Fruit fly (Drosophila melanogaster) whole organism, embryonic: ENCODE measurements around the gene CG13876.

Source experiments
- Abd-B ChIP-seq: fragments of 200-800 bp; sonication (Bioruptor generic); optimal IDR thresholded peaks from 2 replicates; lab custom pipeline; 2018; ENCODE audit warnings: missing biosample characterization, mild to moderate bottlenecking, missing genetic modification characterization, moderate library complexity
- B-H2 ChIP-seq: fragments of 200-800 bp; sonication (Bioruptor generic); optimal IDR thresholded peaks from 2 replicates; lab custom pipeline; 2018; ENCODE audit warnings: missing biosample characterization, mild to moderate bottlenecking, missing genetic modification characterization
- Bdp1 ChIP-seq: fragments of 200-800 bp; sonication (Bioruptor generic); optimal IDR thresholded peaks from 3 replicates; lab custom pipeline; 2016; ENCODE audit warnings: missing biosample characterization, missing genetic modification characterization
- CG10543 ChIP-seq: fragments of 200-800 bp; sonication (Bioruptor generic); optimal IDR thresholded peaks from 3 replicates; lab custom pipeline; 2017; ENCODE audit warnings: missing biosample characterization, mild to moderate bottlenecking, missing genetic modification characterization, moderate library complexity
- CG10979 ChIP-seq: fragments of 200-800 bp; sonication (Bioruptor generic); optimal IDR thresholded peaks from 2 replicates; lab custom pipeline; 2018; ENCODE audit warnings: missing biosample characterization, mild to moderate bottlenecking, missing genetic modification characterization, moderate library complexity
- CG11093 ChIP-seq: fragments of 200-800 bp; sonication (Bioruptor generic); IDR thresholded peaks from 3 replicates; pipeline ENCODE4 v1.3.6; 2022; ENCODE audit warnings: missing biosample characterization, missing genetic modification characterization
- CG13894 ChIP-seq: fragments of 200-800 bp; sonication (Bioruptor generic); optimal IDR thresholded peaks from 3 replicates; lab custom pipeline; 2018; ENCODE audit warnings: missing biosample characterization, mild to moderate bottlenecking, missing genetic modification characterization, moderate library complexity
- CG14441 ChIP-seq: fragments of 200-800 bp; sonication (Bioruptor generic); IDR thresholded peaks from 2 replicates; pipeline ENCODE4 v1.3.6; 2022; ENCODE audit warnings: missing biosample characterization, missing genetic modification characterization
- CG1529 ChIP-seq: fragments of 200-800 bp; sonication (Bioruptor generic); optimal IDR thresholded peaks from 3 replicates; lab custom pipeline; 2018; ENCODE audit warnings: missing biosample characterization, missing genetic modification characterization
- CG1602 ChIP-seq: fragments of 200-800 bp; sonication (Bioruptor generic); optimal IDR thresholded peaks from 3 replicates; lab custom pipeline; 2016; ENCODE audit warnings: missing biosample characterization, missing genetic modification characterization
- CG16813 ChIP-seq: fragments of 200-800 bp; sonication (Bioruptor generic); IDR thresholded peaks from 3 replicates; pipeline ENCODE4 v1.3.6; 2022; ENCODE audit warnings: missing biosample characterization, missing genetic modification characterization; ENCODE audit not compliant: partially characterized antibody
- CG17385 ChIP-seq: fragments of 200-800 bp; sonication (Bioruptor generic); optimal IDR thresholded peaks from 3 replicates; lab custom pipeline; 2018; ENCODE audit warnings: missing biosample characterization, mild to moderate bottlenecking, missing genetic modification characterization
- CG1792 ChIP-seq: fragments of 200-800 bp; sonication (Bioruptor generic); optimal IDR thresholded peaks from 2 replicates; lab custom pipeline; 2016; ENCODE audit warnings: missing biosample characterization, missing genetic modification characterization
- CG18619 ChIP-seq: fragments of 200-800 bp; sonication (Bioruptor generic); optimal IDR thresholded peaks from 3 replicates; lab custom pipeline; 2017; ENCODE audit warnings: missing biosample characterization, mild to moderate bottlenecking, missing genetic modification characterization
- CG2116 ChIP-seq: fragments of 200-800 bp; sonication (Bioruptor generic); optimal IDR thresholded peaks from 3 replicates; lab custom pipeline; 2018; ENCODE audit warnings: missing biosample characterization, mild to moderate bottlenecking, missing genetic modification characterization
- CG2889 ChIP-seq: fragments of 200-800 bp; sonication (Bioruptor generic); IDR thresholded peaks from 3 replicates; pipeline ENCODE4 v1.3.6; 2022; ENCODE audit warnings: missing biosample characterization, missing genetic modification characterization
- CG30431 ChIP-seq: fragments of 200-800 bp; sonication (Bioruptor generic); optimal IDR thresholded peaks from 2 replicates; lab custom pipeline; 2017; ENCODE audit warnings: missing biosample characterization, missing genetic modification characterization
- CG31365 ChIP-seq: fragments of 200-800 bp; sonication (Bioruptor generic); optimal IDR thresholded peaks from 2 replicates; lab custom pipeline; 2018; ENCODE audit warnings: missing biosample characterization, mild to moderate bottlenecking, missing genetic modification characterization
- CG31388 ChIP-seq: fragments of 200-800 bp; sonication (Bioruptor generic); optimal IDR thresholded peaks from 2 replicates; lab custom pipeline; 2016; ENCODE audit warnings: missing biosample characterization, missing genetic modification characterization
- CG3847 ChIP-seq: fragments of 200-800 bp; sonication (Bioruptor generic); IDR thresholded peaks from 2 replicates; pipeline ENCODE4 v1.3.6; 2022; ENCODE audit warnings: missing biosample characterization, missing genetic modification characterization
- CG7357 ChIP-seq: fragments of 200-800 bp; sonication (Bioruptor generic); IDR thresholded peaks from 3 replicates; pipeline ENCODE4 v1.3.6; 2022; ENCODE audit warnings: missing biosample characterization, missing genetic modification characterization
- CG8765 ChIP-seq: fragments of 200-800 bp; sonication (Bioruptor generic); IDR thresholded peaks from 2 replicates; pipeline ENCODE4 v1.3.6; 2022; ENCODE audit warnings: missing biosample characterization, missing genetic modification characterization
- CG8944 ChIP-seq: fragments of 200-800 bp; sonication (Bioruptor generic); optimal IDR thresholded peaks from 3 replicates; lab custom pipeline; 2016; ENCODE audit warnings: missing biosample characterization, missing genetic modification characterization
- CG9215 ChIP-seq: fragments of 200-800 bp; sonication (Bioruptor generic); IDR thresholded peaks from 2 replicates; pipeline ENCODE4 v1.3.6; 2022; ENCODE audit warnings: missing biosample characterization, missing genetic modification characterization
- CG9609 ChIP-seq: fragments of 200-800 bp; sonication (Bioruptor generic); optimal IDR thresholded peaks from 3 replicates; lab custom pipeline; 2016; ENCODE audit warnings: missing biosample characterization, missing genetic modification characterization
- CG9932 ChIP-seq: fragments of 200-800 bp; sonication (Bioruptor generic); IDR thresholded peaks from 2 replicates; pipeline ENCODE4 v1.3.6; 2022; ENCODE audit warnings: missing biosample characterization, missing genetic modification characterization
- Doc3 ChIP-seq: fragments of 200-800 bp; sonication (Bioruptor generic); IDR thresholded peaks from 3 replicates; pipeline ENCODE4 v1.3.6; 2022; ENCODE audit warnings: missing biosample characterization, missing genetic modification characterization; ENCODE audit not compliant: partially characterized antibody
- ERR ChIP-seq: fragments of 200-800 bp; sonication (Bioruptor generic); optimal IDR thresholded peaks from 2 replicates; lab custom pipeline; 2016; ENCODE audit warnings: missing biosample characterization, missing genetic modification characterization
- H15 ChIP-seq: fragments of 200-800 bp; sonication (Bioruptor generic); IDR thresholded peaks from 3 replicates; pipeline ENCODE4 v1.3.6; 2022; ENCODE audit warnings: missing biosample characterization, missing genetic modification characterization
- HLHmδ ChIP-seq: fragments of 200-800 bp; sonication (Bioruptor generic); optimal IDR thresholded peaks from 2 replicates; lab custom pipeline; 2018; ENCODE audit warnings: missing biosample characterization, mild to moderate bottlenecking, missing genetic modification characterization, moderate library complexity
- HmgZ ChIP-seq: fragments of 200-800 bp; sonication (Bioruptor generic); optimal IDR thresholded peaks from 2 replicates; lab custom pipeline; 2018; ENCODE audit warnings: missing biosample characterization, mild to moderate bottlenecking, missing genetic modification characterization
- Hmr ChIP-seq: fragments of 200-800 bp; sonication (Bioruptor generic); optimal IDR thresholded peaks from 3 replicates; lab custom pipeline; 2017; ENCODE audit warnings: mild to moderate bottlenecking, missing biosample characterization, missing genetic modification reagents, missing genetic modification characterization
- NC2α ChIP-seq: fragments of 200-800 bp; sonication (Bioruptor generic); optimal IDR thresholded peaks from 2 replicates; lab custom pipeline; 2016; ENCODE audit warnings: missing biosample characterization, missing genetic modification characterization
- NC2β ChIP-seq: fragments of 200-800 bp; sonication (Bioruptor generic); optimal IDR thresholded peaks from 2 replicates; lab custom pipeline; 2016; ENCODE audit warnings: missing biosample characterization, missing genetic modification characterization
- Opbp ChIP-seq: fragments of 200-800 bp; sonication (Bioruptor generic); IDR thresholded peaks from 3 replicates; pipeline ENCODE4 v1.3.6; 2022; ENCODE audit warnings: missing biosample characterization, missing genetic modification characterization; ENCODE audit not compliant: partially characterized antibody
- Sry-β ChIP-seq: fragments of 200-800 bp; sonication (Bioruptor generic); optimal IDR thresholded peaks from 2 replicates; lab custom pipeline; 2018; ENCODE audit warnings: missing biosample characterization, mild to moderate bottlenecking, missing genetic modification characterization, moderate library complexity
- crc ChIP-seq: fragments of 200-800 bp; sonication (Bioruptor generic); optimal IDR thresholded peaks from 2 replicates; lab custom pipeline; 2016; ENCODE audit warnings: missing biosample characterization, missing genetic modification characterization
- dan ChIP-seq: fragments of 200-800 bp; sonication (Bioruptor generic); IDR thresholded peaks from 2 replicates; pipeline ENCODE4 v1.3.6; 2022; ENCODE audit warnings: missing biosample characterization, missing genetic modification characterization
- eve ChIP-seq, 2 experiments: fragments of >200 bp; optimal IDR thresholded peaks; 2 replicates each; lab custom pipeline; 2017; ENCODE audit warnings: missing biosample characterization in 2 of 2, missing genetic modification characterization in 2 of 2
- fd64A ChIP-seq: fragments of 200-800 bp; sonication (Bioruptor generic); optimal IDR thresholded peaks from 3 replicates; lab custom pipeline; 2018; ENCODE audit warnings: missing biosample characterization, mild to moderate bottlenecking, missing genetic modification characterization
- gfzf ChIP-seq: fragments of 200-800 bp; sonication (Bioruptor generic); optimal IDR thresholded peaks from 2 replicates; lab custom pipeline; 2016; ENCODE audit warnings: missing biosample characterization, mild to moderate bottlenecking, missing genetic modification characterization, moderate library complexity
- jing ChIP-seq: fragments of 200-800 bp; sonication (Bioruptor generic); optimal IDR thresholded peaks from 2 replicates; lab custom pipeline; 2018; ENCODE audit warnings: missing biosample characterization, mild to moderate bottlenecking, missing genetic modification characterization
- maf-S ChIP-seq: fragments of 200-800 bp; sonication (Bioruptor generic); optimal IDR thresholded peaks from 2 replicates; lab custom pipeline; 2016; ENCODE audit warnings: missing biosample characterization, missing genetic modification characterization
- nau ChIP-seq: fragments of 200-800 bp; sonication (Bioruptor generic); optimal IDR thresholded peaks from 3 replicates; lab custom pipeline; 2017; ENCODE audit warnings: missing biosample characterization, mild to moderate bottlenecking, missing genetic modification characterization, missing genetic modification reagents
- row ChIP-seq: fragments of 200-800 bp; sonication (Bioruptor generic); IDR thresholded peaks from 3 replicates; pipeline ENCODE4 v1.3.6; 2022; ENCODE audit warnings: missing biosample characterization, missing genetic modification characterization
- salm ChIP-seq: fragments of 200-800 bp; sonication (Bioruptor generic); optimal IDR thresholded peaks from 2 replicates; lab custom pipeline; 2018; ENCODE audit warnings: missing biosample characterization, mild to moderate bottlenecking, missing genetic modification characterization
- sim ChIP-seq: fragments of 200-800 bp; sonication (Bioruptor generic); IDR thresholded peaks from 2 replicates; pipeline ENCODE4 v1.3.6; 2022; ENCODE audit warnings: missing biosample characterization, missing genetic modification characterization
- stc ChIP-seq: fragments of 200-800 bp; sonication (Bioruptor generic); IDR thresholded peaks from 2 replicates; pipeline ENCODE4 v1.3.6; 2022; ENCODE audit warnings: missing biosample characterization, missing genetic modification characterization
- tgo ChIP-seq: fragments of 200-800 bp; sonication (Bioruptor generic); IDR thresholded peaks from 3 replicates; pipeline ENCODE4 v1.3.6; 2022; ENCODE audit warnings: missing biosample characterization, missing genetic modification characterization
- tin ChIP-seq: fragments of 200-800 bp; sonication (Bioruptor generic); optimal IDR thresholded peaks from 3 replicates; lab custom pipeline; 2016; ENCODE audit warnings: missing biosample characterization, missing genetic modification characterization
- zf30C ChIP-seq: fragments of 200-800 bp; sonication (Bioruptor generic); optimal IDR thresholded peaks from 3 replicates; lab custom pipeline; 2018; ENCODE audit warnings: missing biosample characterization, mild to moderate bottlenecking, missing genetic modification characterization

CG13876 gene

dm6 chr3L:205723-206284, at the start of gene CG13876, which contains the start of gene Gk1 (continued):
- TF ChIP-seq CG16813 (GFP tag; lab: Robert Waterston, UW) (no peak), CG8944 (GFP tag; lab: Kevin White, UChicago) (peak; percentile 17), CG1529 (GFP tag; lab: Kevin White, UChicago) (no peak), Hmr (GFP tag; lab: Kevin White, UChicago) (peak; percentile 98), HmgZ (tag; lab: Kevin White, UChicago) (peak; percentile 98), CG9932 (GFP tag; lab: Robert Waterston, UW) (peak; percentile 91), crc (GFP tag; lab: Kevin White, UChicago) (no peak), jing (GFP tag; lab: Kevin White, UChicago) (no peak), ERR (GFP tag; lab: Kevin White, UChicago) (no peak), CG18619 (peak; percentile 94), CG2116 (peak; percentile 75), CG7357 (GFP tag; lab: Robert Waterston, UW) (peak; percentile 76), gfzf (GFP tag; lab: Kevin White, UChicago) (no peak), CG1602 (GFP tag; lab: Kevin White, UChicago) (peak; percentile 91), Sry-β (peak; percentile 30), Doc3 (GFP tag; lab: Robert Waterston, UW) (no peak), fd64A (GFP tag; lab: Kevin White, UChicago) (peak; percentile 87), CG10979 (tag; lab: Kevin White, UChicago) (peak; percentile 96), NC2β (GFP tag; lab: Kevin White, UChicago) (no peak), maf-S (peak; percentile 28), CG14441 (GFP tag; lab: Robert Waterston, UW) (peak; percentile 90), zf30C (GFP tag; lab: Kevin White, UChicago) (peak; percentile 25), CG1792 (GFP tag; lab: Kevin White, UChicago) (no peak), CG31388 (GFP tag; lab: Kevin White, UChicago) (peak; percentile 59), CG17385 (GFP tag; lab: Kevin White, UChicago) (peak; percentile 92), CG8765 (GFP tag; lab: Robert Waterston, UW) (peak; percentile 75; the same call in 1 of the 2 replicates), CG31365 (tag; lab: Kevin White, UChicago) (peak; percentile 77), eve (GFP tag; optimal IDR thresholded peaks at IDR 0.05; lab: Kevin White, UChicago) (no peak), CG9215 (GFP tag; lab: Robert Waterston, UW) (peak; percentile 81), CG3847 (GFP tag; lab: Robert Waterston, UW) (peak; percentile 94), B-H2 (GFP tag; lab: Kevin White, UChicago) (peak; percentile 97), CG13894 (tag; lab: Kevin White, UChicago) (peak; percentile 98), salm (peak; percentile 96), stc (GFP tag; lab: Robert Waterston, UW) (peak; percentile 96), HLHmδ (no peak), Abd-B (peak; percentile 87), tgo (peak; percentile 94), CG10543 (GFP tag; lab: Kevin White, UChicago) (peak; percentile 96), Bdp1 (GFP tag; lab: Kevin White, UChicago) (peak; percentile 48), dan (GFP tag; lab: Robert Waterston, UW) (no peak), Opbp (GFP tag; lab: Robert Waterston, UW) (no peak), H15 (GFP tag; lab: Robert Waterston, UW) (peak; percentile 87), CG9609 (GFP tag; lab: Kevin White, UChicago) (peak; percentile 28), row (peak; percentile 96), CG11093 (GFP tag; lab: Robert Waterston, UW) (peak; percentile 76), nau (no peak), sim (GFP tag; lab: Robert Waterston, UW) (peak; percentile 91), CG2889 (peak; percentile 69), CG30431 (GFP tag; lab: Kevin White, UChicago) (peak; percentile 83), tin (peak; percentile 86), NC2α (GFP tag; lab: Kevin White, UChicago) (no peak)
